Worm (Caenorhabditis elegans) whole organism, L4 larva: ENCODE results near the gene inx-9.
A peak's percentile ranks its signal among the peaks of the same experiment; 100 is the strongest.

ENCODE experiments used
- D1046.2 ChIP-seq: fragments of 200-800 bp; sonication (Bioruptor generic); IDR thresholded peaks from 2 replicates; pipeline ENCODE4 v1.3.6; 2022; ENCODE audit warnings: missing genetic modification characterization, missing compliant biosample characterization
- F37D6.2 ChIP-seq: sonication (generic microtip); optimal IDR thresholded peaks from 2 replicates; lab custom pipeline; 2016; ENCODE audit warnings: mild to moderate bottlenecking, missing genetic modification characterization, missing compliant biosample characterization
- Y105C5A.15 ChIP-seq: fragments of 200-800 bp; sonication (Bioruptor generic); IDR thresholded peaks from 2 replicates; pipeline ENCODE4 v1.3.6; 2022; ENCODE audit warnings: missing genetic modification characterization, missing compliant biosample characterization
- Y75B8A.6 ChIP-seq: fragments of 200-800 bp; sonication (Bioruptor generic); IDR thresholded peaks from 2 replicates; pipeline ENCODE4 v1.3.6; 2022; ENCODE audit warnings: missing genetic modification reagents, missing genetic modification characterization, missing compliant biosample characterization
- ZK546.5 ChIP-seq, 2 experiments: sonication (generic microtip); optimal IDR thresholded peaks; 2 replicates each; lab custom pipeline; 2017; ENCODE audit warnings: missing biosample characterization in 2 of 2, missing genetic modification characterization in 2 of 2
- ama-1 ChIP-seq: fragments of 150-350 bp; optimal IDR thresholded peaks from 2 replicates; lab custom pipeline; 2014; ENCODE audit warnings: inconsistent platforms, mixed read lengths
- attf-4 ChIP-seq: sonication (generic microtip); optimal IDR thresholded peaks from 3 replicates; lab custom pipeline; 2017; ENCODE audit warnings: missing biosample characterization, missing genetic modification characterization
- ceh-20 ChIP-seq: fragments of 200-800 bp; sonication (Bioruptor generic); IDR thresholded peaks from 2 replicates; pipeline ENCODE4 v1.3.6; 2022; ENCODE audit warnings: missing genetic modification reagents, missing genetic modification characterization, missing compliant biosample characterization
- ceh-32 ChIP-seq: sonication (generic microtip); optimal IDR thresholded peaks from 2 replicates; lab custom pipeline; 2016; ENCODE audit warnings: mild to moderate bottlenecking, missing genetic modification characterization, missing compliant biosample characterization; ENCODE audit not compliant: poor library complexity
- ceh-82 ChIP-seq: sonication (generic microtip); optimal IDR thresholded peaks from 2 replicates; lab custom pipeline; 2017; ENCODE audit warnings: missing biosample characterization, missing genetic modification characterization
- ces-1 ChIP-seq: fragments of 150-350 bp; sonication (generic microtip); optimal IDR thresholded peaks from 4 replicates; lab custom pipeline; 2014; ENCODE audit warnings: missing biosample characterization, missing genetic modification reagents, missing genetic modification characterization
- ctbp-1 ChIP-seq: fragments of 200-800 bp; sonication (Bioruptor generic); IDR thresholded peaks from 2 replicates; pipeline ENCODE4 v1.3.6; 2022; ENCODE audit warnings: missing genetic modification reagents, missing genetic modification characterization, missing compliant biosample characterization
- dmd-6 ChIP-seq: fragments of 200-800 bp; sonication (Bioruptor generic); IDR thresholded peaks from 2 replicates; pipeline ENCODE4 v1.3.6; 2022; ENCODE audit warnings: missing genetic modification reagents, missing genetic modification characterization, missing compliant biosample characterization
- hmg-1.1 ChIP-seq: fragments of 200-800 bp; sonication (Bioruptor generic); IDR thresholded peaks from 2 replicates; pipeline ENCODE4 v1.3.6; 2022; ENCODE audit warnings: missing genetic modification reagents, missing genetic modification characterization, missing compliant biosample characterization
- lin-13 ChIP-seq: fragments of 150-350 bp; optimal IDR thresholded peaks from 2 replicates; lab custom pipeline; 2014; ENCODE audit warnings: missing biosample characterization, missing genetic modification reagents, missing genetic modification characterization
- lir-3 ChIP-seq: sonication (generic microtip); optimal IDR thresholded peaks from 2 replicates; lab custom pipeline; 2016; ENCODE audit warnings: mild to moderate bottlenecking, missing genetic modification characterization, missing compliant biosample characterization
- lsy-2 ChIP-seq, 2 experiments: fragments of 150-350 bp in 1 of 2; sonication (generic microtip) in 1 of 2; optimal IDR thresholded peaks; 2 replicates each; lab custom pipeline; 2014 to 2017; ENCODE audit warnings: missing biosample characterization in 2 of 2, missing genetic modification characterization in 2 of 2
- madf-9 ChIP-seq: fragments of 200-800 bp; sonication (Bioruptor generic); conservative IDR thresholded peaks from 2 replicates; pipeline ENCODE4 v1.3.6; 2022; ENCODE audit warnings: missing genetic modification reagents, missing genetic modification characterization, missing compliant biosample characterization
- mdl-1 ChIP-seq, 2 experiments: fragments of 150-350 bp in 1 of 2; sonication (generic microtip) in 1 of 2; optimal IDR thresholded peaks; 2 replicates each; lab custom pipeline; 2014 to 2017; ENCODE audit warnings: missing biosample characterization in 2 of 2, missing genetic modification characterization in 2 of 2
- mdt-29 ChIP-seq: fragments of 200-800 bp; sonication (Bioruptor generic); IDR thresholded peaks from 2 replicates; pipeline ENCODE4 v1.3.6; 2022; ENCODE audit warnings: missing genetic modification reagents, missing genetic modification characterization, missing compliant biosample characterization
- mes-2 ChIP-seq: sonication (generic microtip); optimal IDR thresholded peaks from 2 replicates; lab custom pipeline; 2016; ENCODE audit warnings: missing genotype, mild to moderate bottlenecking, missing genetic modification characterization, missing compliant biosample characterization; ENCODE audit not compliant: poor library complexity, severe bottlenecking
- mxl-3 ChIP-seq: fragments of 200-800 bp; sonication (Bioruptor generic); optimal IDR thresholded peaks from 2 replicates; lab custom pipeline; 2018; ENCODE audit warnings: mild to moderate bottlenecking, missing genetic modification characterization, missing compliant biosample characterization
- nhr-11 ChIP-seq: fragments of 150-350 bp; optimal IDR thresholded peaks from 2 replicates; lab custom pipeline; 2014; ENCODE audit warnings: missing biosample characterization, missing genetic modification characterization
- nhr-25 ChIP-seq: sonication (generic microtip); optimal IDR thresholded peaks from 2 replicates; lab custom pipeline; 2017; ENCODE audit warnings: missing genetic modification characterization, mild to moderate bottlenecking, missing compliant biosample characterization, antibody characterized with exemption, moderate library complexity, borderline replicate concordance; ENCODE audit not compliant: insufficient read depth
- nhr-76 ChIP-seq: fragments of 150-350 bp; optimal IDR thresholded peaks from 2 replicates; lab custom pipeline; 2014; ENCODE audit warnings: missing biosample characterization, missing genetic modification characterization
- nhr-77 ChIP-seq: fragments of 150-350 bp; optimal IDR thresholded peaks from 2 replicates; lab custom pipeline; 2014; ENCODE audit warnings: missing biosample characterization, missing genetic modification characterization
- pha-4 ChIP-seq, 2 experiments: fragments of 150-350 bp in 1 of 2; fragments of 200-800 bp in 1 of 2; sonication (Bioruptor generic) in 1 of 2; IDR thresholded peaks in 1 of 2; optimal IDR thresholded peaks in 1 of 2; 2 replicates each; pipeline versions ENCODE4 v1.3.6 to Lab custom; 2014 to 2022; ENCODE audit warnings: missing genetic modification characterization in 2 of 2, missing genetic modification reagents in 2 of 2, missing biosample characterization in 1 of 2, missing compliant biosample characterization in 1 of 2
- php-3 ChIP-seq: fragments of 200-800 bp; sonication (Bioruptor generic); IDR thresholded peaks from 2 replicates; pipeline ENCODE4 v1.3.6; 2022; ENCODE audit warnings: missing genetic modification reagents, missing genetic modification characterization, missing compliant biosample characterization
- pqm-1 ChIP-seq: sonication (generic microtip); optimal IDR thresholded peaks from 2 replicates; lab custom pipeline; 2017; ENCODE audit warnings: missing biosample characterization, missing genetic modification characterization
- rbr-2 ChIP-seq: sonication (generic microtip); optimal IDR thresholded peaks from 2 replicates; lab custom pipeline; 2016; ENCODE audit warnings: missing genotype, missing genetic modification characterization, missing compliant biosample characterization
- saeg-2 ChIP-seq: fragments of 200-800 bp; sonication (Bioruptor generic); IDR thresholded peaks from 2 replicates; pipeline ENCODE4 v1.3.6; 2022; ENCODE audit warnings: missing genetic modification reagents, missing genetic modification characterization, missing compliant biosample characterization
- set-16 ChIP-seq: fragments of 200-800 bp; sonication (Bioruptor generic); IDR thresholded peaks from 2 replicates; pipeline ENCODE4 v1.3.6; 2022; ENCODE audit warnings: missing genetic modification reagents, missing genetic modification characterization, missing compliant biosample characterization
- skn-1 ChIP-seq: fragments of 150-350 bp; optimal IDR thresholded peaks from 2 replicates; lab custom pipeline; 2014; ENCODE audit warnings: missing biosample characterization, missing genetic modification characterization
- snpc-1.2 ChIP-seq: fragments of 200-800 bp; sonication (Bioruptor generic); IDR thresholded peaks from 2 replicates; pipeline ENCODE4 v1.3.6; 2022; ENCODE audit warnings: missing genetic modification reagents, missing genetic modification characterization, missing compliant biosample characterization
- unc-39 ChIP-seq: sonication (generic microtip); optimal IDR thresholded peaks from 2 replicates; lab custom pipeline; 2017; ENCODE audit warnings: missing biosample characterization, missing genetic modification characterization
- unc-62 ChIP-seq, 3 experiments: fragments of 150-350 bp in 1 of 3; sonication (generic microtip); optimal IDR thresholded peaks in 2 of 3; peaks in 1 of 3; 1 replicate in 1 of 3; 2 replicates in 2 of 3; lab custom pipeline; 2014 to 2017; ENCODE audit warnings: missing biosample characterization in 3 of 3, missing genetic modification characterization in 3 of 3, missing genetic modification reagents in 3 of 3, missing genotype in 1 of 3
- vab-7 ChIP-seq: fragments of 200-800 bp; sonication (Bioruptor generic); IDR thresholded peaks from 2 replicates; pipeline ENCODE4 v1.3.6; 2022; ENCODE audit warnings: missing genetic modification reagents, missing genetic modification characterization, missing compliant biosample characterization

The inx-9 gene

DNA sequence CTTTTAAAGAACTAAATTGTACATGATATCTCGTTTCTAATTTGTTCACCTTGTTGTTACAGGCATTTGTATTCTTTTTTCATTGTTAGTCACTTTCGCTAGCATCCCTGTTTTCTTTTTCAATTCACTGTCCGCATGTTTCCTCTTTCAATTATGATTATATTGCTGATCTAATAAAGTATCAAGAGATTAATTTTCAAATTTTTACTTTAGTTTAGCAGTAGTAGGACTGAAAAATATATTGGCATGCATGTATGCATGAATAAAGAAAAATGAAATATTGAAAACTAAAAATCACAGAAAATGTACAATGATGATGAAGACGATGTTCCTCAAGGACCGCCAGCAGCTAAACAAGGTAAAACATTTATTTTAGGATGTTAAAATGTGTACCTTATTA, 38.1 kb upstream of the inx-9 start, which contains the start of gene rbm-17 (continued):
- TF ChIP-seq ctbp-1 (GFP tag; lab: Robert Waterston, UW) (no peak), unc-39 (tag; lab: Kevin White, UChicago) (no peak), nhr-25 (tag; lab: Kevin White, UChicago) (no peak), lsy-2 (tag; optimal IDR thresholded peaks at IDR 0.05; lab: Kevin White, UChicago) (peak in 1 of 2 experiments; percentile 9), lin-13 (no peak), php-3 (GFP tag; lab: Robert Waterston, UW) (no peak)

DNA sequence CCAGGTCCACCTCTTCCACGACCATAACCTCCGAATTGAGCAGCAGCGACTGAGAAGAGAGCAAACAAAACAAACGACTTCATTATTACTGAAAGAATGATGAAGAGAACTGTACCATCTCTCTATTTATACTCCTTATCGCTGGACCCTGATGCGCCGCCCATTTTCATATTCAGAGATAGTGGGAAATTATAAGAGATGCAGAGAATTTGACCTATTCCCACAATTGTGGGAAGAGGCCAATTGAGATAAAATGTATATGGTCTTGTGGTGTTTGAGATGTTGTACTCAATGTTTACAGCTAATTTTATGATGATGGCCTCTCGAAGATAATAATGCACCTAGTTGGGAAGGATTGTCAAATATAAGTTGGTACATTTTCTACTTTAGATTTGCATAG, 35.2 kb upstream of the inx-9 start, which contains the start of gene ttr-50:
Gene ttr-50, minus strand, starts transcription at position 101 of the 400 bp plus-strand sequence.
- TF ChIP-seq F37D6.2 (tag; lab: Kevin White, UChicago) (no peak), set-16 (GFP tag; lab: Robert Waterston, UW) (no peak), pqm-1 (no peak), mdl-1 (tag; optimal IDR thresholded peaks at IDR 0.05; lab: Kevin White, UChicago) (no peak), nhr-11 (tag; lab: Kevin White, UChicago) (no peak), snpc-1.2 (GFP tag; lab: Robert Waterston, UW) (no peak), lir-3 (tag; lab: Kevin White, UChicago) (no peak), hmg-1.1 (no peak), D1046.2 (GFP tag; lab: Robert Waterston, UW) (no peak), Y75B8A.6 (GFP tag; lab: Robert Waterston, UW) (no peak), skn-1 (no peak), vab-7 (GFP tag; lab: Robert Waterston, UW) (no peak), rbr-2 (tag; lab: Kevin White, UChicago) (no peak), nhr-76 (no peak), unc-62 (GFP tag; optimal IDR thresholded peaks at IDR 0.05 in 1 of 2; lab: Kevin White, UChicago) (no peak), unc-62 (tag; optimal IDR thresholded peaks at IDR 0.05; lab: Kevin White, UChicago) (no peak), saeg-2 (GFP tag; lab: Robert Waterston, UW) (no peak)

DNA sequence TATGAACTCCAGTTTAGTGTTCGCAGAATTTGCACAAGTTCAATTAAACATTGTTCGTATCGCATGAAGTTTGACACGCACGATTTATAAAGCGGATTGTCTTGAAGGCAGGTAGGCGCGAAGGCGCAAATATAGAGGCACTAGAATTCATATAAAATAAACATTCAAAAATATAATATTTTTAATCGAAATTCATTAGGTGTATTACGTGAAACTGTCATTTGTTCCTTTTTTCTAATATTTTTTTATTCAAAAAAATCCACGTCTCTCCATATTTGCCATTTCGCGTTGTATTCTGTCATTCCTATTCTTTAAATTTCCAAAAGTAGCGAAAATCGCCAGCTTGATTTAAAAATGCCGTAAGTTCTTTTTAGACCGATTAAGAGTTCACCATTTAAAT, 34.4 kb upstream of the inx-9 start, which contains the start of gene ZK809.1:
Gene ZK809.1, plus strand, starts transcription at position 301 of the 400 bp plus-strand sequence.
- TF ChIP-seq set-16 (GFP tag; lab: Robert Waterston, UW) (no peak), mxl-3 (GFP tag; lab: Kevin White, UChicago) (no peak), pha-4 (GFP tag; IDR thresholded peaks at IDR 0.05; lab: Robert Waterston, UW) (no peak), pha-4 (tag; optimal IDR thresholded peaks at IDR 0.05; lab: Kevin White, UChicago) (no peak), ces-1 (GFP tag; lab: Kevin White, UChicago) (no peak), ceh-82 (tag; lab: Kevin White, UChicago) (no peak), unc-39 (tag; lab: Kevin White, UChicago) (no peak), madf-9 (GFP tag; lab: Robert Waterston, UW) (no peak), nhr-77 (tag; lab: Kevin White, UChicago) (no peak), Y105C5A.15 (GFP tag; lab: Robert Waterston, UW) (no peak), ama-1 (no peak), ZK546.5 (tag; optimal IDR thresholded peaks at IDR 0.05; lab: Kevin White, UChicago) (no peak)

DNA sequence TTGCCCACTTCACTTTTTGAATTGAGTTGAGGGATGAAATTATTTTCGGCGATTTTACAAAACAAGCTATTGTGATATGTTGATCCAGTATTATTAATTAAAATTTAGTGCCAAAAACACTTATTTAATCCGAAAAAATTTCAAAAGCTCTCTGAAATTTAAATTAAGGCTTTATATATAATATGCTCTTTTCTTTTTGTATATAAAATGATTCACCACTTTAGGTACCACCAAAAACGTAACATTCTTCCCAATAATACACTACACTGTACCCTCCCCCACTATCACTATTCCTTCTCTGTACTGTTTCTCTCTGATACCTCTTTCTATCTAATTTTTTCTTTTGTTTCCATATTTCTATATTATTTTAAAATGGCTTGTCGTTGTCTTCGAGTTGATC, 32.3 kb upstream of the inx-9 start, which contains the start of gene prx-2:
Gene prx-2, plus strand, starts transcription at position 301 of the 400 bp plus-strand sequence.
- TF ChIP-seq attf-4 (tag; lab: Kevin White, UChicago): no peak
- no peak for TF ChIP-seq dmd-6 (GFP tag; lab: Robert Waterston, UW)
- TF ChIP-seq ceh-20: no peak
- TF ChIP-seq mdt-29 (GFP tag; lab: Robert Waterston, UW): no peak
- no peak for TF ChIP-seq ceh-32
- no peak for TF ChIP-seq pha-4 (GFP tag; IDR thresholded peaks at IDR 0.05; lab: Robert Waterston, UW)
- TF ChIP-seq pha-4 (tag; optimal IDR thresholded peaks at IDR 0.05; lab: Kevin White, UChicago): no peak
- TF ChIP-seq mes-2: no peak
- no peak for TF ChIP-seq ZK546.5 (tag; optimal IDR thresholded peaks at IDR 0.05; lab: Kevin White, UChicago)
- TF ChIP-seq, all 104 proteins: peak for 0
